Fruit fly (Drosophila melanogaster) S2 (cell line): ENCODE data around the gene pigs.

Source experiments
- CG8478 ChIP-seq: fragments of >200 bp; optimal IDR thresholded peaks from 2 replicates; lab custom pipeline; 2018
- CTCF ChIP-seq, 2 experiments: fragments of >200 bp; optimal IDR thresholded peaks; 2 replicates each; lab custom pipeline; 2018

The pigs gene

DNA sequence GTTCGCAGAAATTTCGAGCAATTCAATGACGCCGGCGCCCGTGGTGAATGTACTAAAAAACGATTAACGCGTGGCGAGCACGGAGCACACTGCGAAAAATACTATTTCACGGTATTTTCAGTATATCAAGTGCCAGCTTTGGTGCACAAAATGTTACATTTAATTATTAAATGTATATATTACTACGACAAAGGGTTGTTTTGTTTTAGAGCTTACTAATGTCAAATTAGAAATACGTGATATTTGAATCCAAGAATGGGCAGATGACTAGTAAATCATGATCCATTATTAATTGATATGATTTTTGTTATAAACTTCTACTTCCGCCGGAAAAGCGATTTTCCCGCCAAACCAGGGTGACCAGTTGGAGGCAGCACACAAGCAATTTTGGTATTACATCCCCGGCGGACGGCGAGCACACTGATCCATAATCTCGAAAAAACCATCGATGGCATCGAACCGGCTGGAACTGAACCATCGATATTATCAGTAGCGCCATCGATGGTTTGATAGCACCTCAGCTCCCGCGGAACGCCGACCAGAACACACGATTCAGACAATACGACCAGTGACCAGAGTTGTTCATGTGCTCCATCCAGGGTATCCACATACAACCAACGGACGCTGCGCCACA, 54.5 kb downstream of the pigs start, which contains the start of the genes CG3226 and Cdc7:
Gene CG3226 (minus strand): TSS at position 51 of the 634 bp plus-strand sequence.
Gene Cdc7 (plus strand): TSS at position 344 of the 634 bp plus-strand sequence.
- TF ChIP-seq CTCF (optimal IDR thresholded peaks at IDR 0.05; lab: Kevin White, UChicago), result peak in 1 of 2 experiments; percentile 39
- TF ChIP-seq CG8478 (lab: Kevin White, UChicago), result no peak

DNA sequence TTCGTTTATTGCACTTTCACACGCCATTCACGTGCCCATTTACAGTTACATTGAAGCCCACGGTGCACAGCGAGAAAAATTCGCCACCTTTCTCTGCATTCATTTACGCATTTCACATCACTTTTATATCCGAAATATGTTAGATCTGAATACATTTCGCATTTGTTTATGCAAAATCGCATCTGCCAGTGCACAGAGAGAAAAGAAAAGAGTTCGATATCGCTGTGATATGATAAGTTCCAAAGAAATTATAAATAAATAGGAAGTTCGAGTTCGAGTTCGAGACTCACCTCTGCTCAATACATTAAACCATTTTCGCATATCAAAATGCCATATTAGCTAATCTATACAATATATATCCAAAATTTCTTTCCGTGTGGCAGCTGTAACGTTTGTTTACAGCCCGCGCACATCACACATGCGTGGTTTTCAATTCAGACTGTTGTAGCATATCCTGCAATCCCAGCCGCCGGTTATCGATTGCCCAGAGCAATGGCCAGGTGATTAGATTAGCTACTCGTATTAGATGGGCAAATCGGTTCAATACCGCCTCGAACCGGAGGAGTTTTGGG, 56.2 kb downstream of the pigs start:
- TF ChIP-seq CTCF (optimal IDR thresholded peaks at IDR 0.05; lab: Kevin White, UChicago) (no peak), CG8478 (lab: Kevin White, UChicago) (no peak)

DNA sequence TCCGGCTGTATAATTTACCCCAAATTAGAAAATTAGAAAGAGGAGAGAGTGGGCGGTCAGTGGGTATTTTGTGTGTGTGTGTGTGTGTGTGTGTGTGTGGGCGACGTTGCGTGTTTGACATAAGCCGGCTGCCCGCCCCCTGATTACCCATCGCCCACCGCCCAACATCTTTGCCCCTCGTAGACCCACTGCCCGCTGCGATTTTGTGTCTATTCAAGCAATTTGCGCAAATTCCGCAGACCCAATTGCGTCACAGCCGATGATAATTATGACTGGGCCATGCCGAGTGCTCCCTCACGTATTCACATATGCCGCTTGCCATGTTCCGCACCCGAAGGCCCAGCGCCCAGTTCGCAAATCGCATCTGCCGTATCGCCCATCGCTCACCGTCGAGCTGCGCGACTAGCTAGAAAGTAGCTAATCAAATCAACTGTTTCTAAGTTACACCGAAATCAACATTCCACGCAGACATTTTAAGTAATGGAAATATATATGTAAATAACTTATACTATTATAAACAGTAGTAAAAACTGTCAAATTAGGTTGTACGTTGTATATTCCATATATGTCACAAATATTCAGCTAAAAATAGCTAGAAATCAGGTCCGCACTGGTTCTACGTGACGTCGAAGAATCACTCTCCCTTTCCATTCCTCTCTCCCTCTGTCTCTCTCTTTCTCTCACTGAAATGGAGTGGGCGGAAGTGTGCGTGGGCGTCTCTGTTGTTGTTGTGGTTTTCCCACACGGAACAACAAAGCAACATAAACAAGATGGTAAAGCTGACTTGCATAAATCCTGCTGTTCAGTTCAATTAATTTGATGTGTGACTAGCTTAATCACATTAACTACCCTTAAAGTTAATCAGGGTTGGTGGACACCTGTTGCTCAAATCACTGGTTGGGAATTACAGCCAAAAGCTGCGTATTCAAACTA, 57.0 kb downstream of the pigs start:
- no peak for TF ChIP-seq CG8478 (lab: Kevin White, UChicago)
- TF ChIP-seq CTCF (optimal IDR thresholded peaks at IDR 0.05; lab: Kevin White, UChicago), result no peak

DNA sequence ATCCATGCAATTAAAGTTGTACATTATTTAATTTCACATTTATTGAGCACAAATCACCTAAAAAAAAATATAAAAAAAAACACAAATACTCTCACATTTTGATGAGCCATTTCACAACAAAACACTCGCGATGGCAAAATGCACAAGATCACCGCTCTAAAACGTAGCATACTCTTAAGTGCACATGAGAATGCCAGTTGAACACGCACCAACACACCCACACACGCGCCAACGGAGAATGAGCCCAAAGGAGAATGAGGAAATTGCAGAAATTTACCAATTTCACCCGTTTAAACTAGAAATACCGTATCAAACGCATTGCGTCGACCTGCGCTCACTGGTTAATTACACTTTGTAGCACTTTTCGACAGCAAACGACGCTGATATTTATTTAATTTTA, 60.1 kb downstream of the pigs start:
- TF ChIP-seq CTCF (optimal IDR thresholded peaks at IDR 0.05; lab: Kevin White, UChicago) (no peak), CG8478 (lab: Kevin White, UChicago) (no peak)

DNA sequence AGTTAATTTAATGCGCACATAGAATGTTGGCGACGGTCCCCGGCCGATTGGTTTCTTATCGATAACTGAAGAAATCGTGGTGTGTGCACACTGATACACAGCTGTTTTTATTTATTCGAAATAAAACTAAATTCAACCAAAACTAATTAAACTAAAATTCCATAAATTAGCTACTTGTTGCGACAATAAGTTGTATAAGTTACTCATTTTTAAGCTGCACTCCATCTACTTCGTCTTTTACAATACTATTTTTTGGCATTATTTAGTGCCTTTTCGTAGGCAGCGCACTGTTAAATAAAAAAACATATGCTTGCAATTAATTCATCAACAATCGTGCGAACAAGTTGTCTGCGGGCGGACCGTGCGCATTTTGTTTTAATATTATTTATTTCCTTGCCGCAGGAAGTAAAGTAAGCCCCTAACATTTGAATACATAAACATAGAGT, 61.6 kb downstream of the pigs start, which contains the start of the genes CG3224 and Ctr1A:
Gene CG3224 (minus strand): TSS at position 71 of the 446 bp plus-strand sequence.
Gene Ctr1A (plus strand): TSS at position 256 of the 446 bp plus-strand sequence.
- TF ChIP-seq CG8478 (lab: Kevin White, UChicago), result no peak
- TF ChIP-seq CTCF (optimal IDR thresholded peaks at IDR 0.05; lab: Kevin White, UChicago), result no peak

DNA sequence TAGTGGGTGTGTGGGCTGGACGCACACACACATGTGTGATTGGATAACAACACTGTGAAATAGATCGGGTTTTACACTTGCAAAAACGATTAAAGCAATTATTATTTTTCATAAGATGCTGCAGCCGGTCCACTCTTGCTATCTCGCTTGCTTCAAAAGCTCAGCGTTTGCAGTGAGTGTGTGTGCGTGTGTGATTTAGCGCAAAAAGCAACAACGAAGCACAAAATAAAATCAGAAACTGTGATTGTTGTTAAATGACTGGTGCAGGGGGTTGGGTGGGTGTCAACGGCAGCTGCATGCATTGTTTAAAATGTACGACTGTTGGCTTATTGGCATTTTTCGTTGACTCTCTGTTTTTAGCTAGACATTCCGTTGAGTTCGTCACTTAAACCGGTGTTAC, 62.0 kb downstream of the pigs start:
- TF ChIP-seq CTCF (optimal IDR thresholded peaks at IDR 0.05; lab: Kevin White, UChicago) (no peak), CG8478 (lab: Kevin White, UChicago) (no peak)

DNA sequence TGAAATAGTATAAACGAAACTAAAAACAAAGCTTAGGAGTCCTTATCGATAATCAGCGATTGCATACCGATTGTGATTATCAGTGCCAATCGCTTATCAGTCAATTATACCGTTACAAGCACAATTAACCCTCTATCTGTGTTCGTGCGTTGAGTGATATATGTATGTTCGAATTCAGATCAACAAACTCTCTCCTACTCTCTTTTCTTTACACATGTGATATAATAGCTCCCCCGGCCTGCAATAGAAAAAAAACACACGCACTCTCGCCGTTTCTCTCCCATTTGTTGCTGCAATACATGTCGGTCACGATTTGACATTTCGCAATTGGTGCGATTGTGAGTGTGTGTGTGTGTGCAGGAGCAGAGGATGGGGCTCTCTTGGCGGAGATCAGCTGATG, 62.5 kb downstream of the pigs start:
- no peak for TF ChIP-seq CG8478 (lab: Kevin White, UChicago)
- TF ChIP-seq CTCF (optimal IDR thresholded peaks at IDR 0.05; lab: Kevin White, UChicago), result no peak

DNA sequence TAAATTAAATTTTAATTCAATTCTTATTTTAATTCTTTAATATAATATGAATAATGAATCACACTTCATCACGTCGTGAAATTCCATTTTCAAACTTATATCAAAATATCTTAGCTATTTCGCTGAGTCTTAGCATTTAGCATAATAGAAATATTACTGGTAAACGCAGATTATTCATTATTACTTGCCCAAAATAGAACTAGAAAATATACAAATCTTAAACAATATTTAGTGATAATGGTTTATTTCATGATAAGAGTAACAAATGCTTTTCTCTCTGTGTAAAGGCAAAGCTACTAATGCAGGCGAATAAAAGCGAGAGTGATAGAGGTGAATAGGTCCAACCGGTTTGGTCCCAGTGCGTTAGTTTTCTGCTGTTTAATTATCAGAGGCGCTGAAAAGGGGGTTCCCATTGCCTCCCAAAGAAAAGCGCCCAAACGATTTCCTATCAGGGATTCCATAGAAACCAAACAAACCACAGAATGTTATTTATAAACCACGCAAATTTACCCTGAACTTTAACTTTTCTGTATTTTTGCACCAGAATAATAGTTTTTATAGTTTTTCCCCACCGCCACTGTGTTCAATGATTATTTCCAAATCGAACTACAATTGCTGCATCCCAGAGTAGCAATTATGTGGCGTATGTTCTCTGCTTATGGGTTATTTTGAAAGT, 63.2 kb downstream of the pigs start:
- no peak for TF ChIP-seq CG8478 (lab: Kevin White, UChicago)
- TF ChIP-seq CTCF (optimal IDR thresholded peaks at IDR 0.05; lab: Kevin White, UChicago), result no peak

DNA sequence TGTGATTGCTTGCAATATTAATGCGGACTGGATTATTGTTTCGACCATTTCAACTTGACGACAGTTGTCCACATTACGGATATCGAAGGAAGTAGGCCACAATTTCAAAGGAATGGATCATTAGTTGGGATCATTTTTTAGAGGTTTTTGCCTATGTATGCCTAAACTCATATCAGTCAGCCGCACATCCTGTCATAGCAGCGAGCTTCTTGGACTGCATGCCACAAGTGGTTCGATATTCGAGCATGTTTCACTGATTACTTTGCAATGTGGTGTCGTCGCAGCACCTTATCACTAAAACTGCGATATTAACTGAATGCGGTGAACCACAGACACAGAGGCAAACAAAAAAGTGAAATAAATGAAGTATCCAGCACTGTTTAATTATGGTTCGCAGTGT, 64.1 kb downstream of the pigs start:
- no peak for TF ChIP-seq CTCF (optimal IDR thresholded peaks at IDR 0.05; lab: Kevin White, UChicago)
- no peak for TF ChIP-seq CG8478 (lab: Kevin White, UChicago)

DNA sequence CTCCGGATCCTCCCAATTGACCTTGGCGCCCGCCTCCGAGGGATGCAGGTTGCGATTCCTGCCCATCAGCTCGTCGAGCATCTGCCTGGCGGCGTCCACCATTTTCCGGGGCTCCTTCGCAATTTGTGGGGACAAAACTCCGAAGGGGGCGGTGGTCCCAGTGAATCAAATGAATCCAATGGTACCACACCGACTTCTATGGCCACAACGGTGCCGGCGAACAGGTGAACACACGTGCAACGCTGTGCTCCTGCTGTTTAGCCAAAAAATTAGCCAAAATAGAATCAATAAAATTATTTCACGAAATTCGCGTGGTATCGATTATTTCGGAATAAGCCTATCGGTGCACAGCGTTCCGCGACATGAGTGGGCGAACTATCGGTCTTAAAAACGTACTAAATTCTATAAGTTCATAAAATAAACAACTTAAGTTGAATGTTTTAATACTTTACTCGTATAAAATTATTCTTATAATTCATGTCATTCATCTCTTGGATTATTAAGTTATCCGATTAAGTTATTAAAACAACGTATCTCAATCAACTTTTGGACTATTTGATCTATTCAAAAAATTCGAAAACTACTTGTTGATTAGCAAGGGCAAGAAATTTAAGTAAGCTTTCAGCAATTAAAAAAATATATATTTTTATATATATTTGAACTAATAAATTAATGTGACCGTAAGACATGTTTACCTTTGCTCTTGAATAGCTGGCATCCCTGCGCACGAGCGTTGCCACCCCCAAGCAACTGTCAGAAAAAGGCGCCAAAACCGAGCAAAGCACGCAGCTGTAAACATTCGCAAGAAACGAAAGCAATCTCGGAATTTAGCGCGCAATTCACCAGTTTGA, 74.0 kb downstream of the pigs start, which contains the start of the genes CG3198 and Mcm6:
Gene CG3198 (minus strand): TSS at position 337 of the 851 bp plus-strand sequence.
Gene Mcm6 (plus strand): TSS at position 751 of the 851 bp plus-strand sequence.
- TF ChIP-seq CG8478 (lab: Kevin White, UChicago), result no peak
- no peak for TF ChIP-seq CTCF (optimal IDR thresholded peaks at IDR 0.05; lab: Kevin White, UChicago)

DNA sequence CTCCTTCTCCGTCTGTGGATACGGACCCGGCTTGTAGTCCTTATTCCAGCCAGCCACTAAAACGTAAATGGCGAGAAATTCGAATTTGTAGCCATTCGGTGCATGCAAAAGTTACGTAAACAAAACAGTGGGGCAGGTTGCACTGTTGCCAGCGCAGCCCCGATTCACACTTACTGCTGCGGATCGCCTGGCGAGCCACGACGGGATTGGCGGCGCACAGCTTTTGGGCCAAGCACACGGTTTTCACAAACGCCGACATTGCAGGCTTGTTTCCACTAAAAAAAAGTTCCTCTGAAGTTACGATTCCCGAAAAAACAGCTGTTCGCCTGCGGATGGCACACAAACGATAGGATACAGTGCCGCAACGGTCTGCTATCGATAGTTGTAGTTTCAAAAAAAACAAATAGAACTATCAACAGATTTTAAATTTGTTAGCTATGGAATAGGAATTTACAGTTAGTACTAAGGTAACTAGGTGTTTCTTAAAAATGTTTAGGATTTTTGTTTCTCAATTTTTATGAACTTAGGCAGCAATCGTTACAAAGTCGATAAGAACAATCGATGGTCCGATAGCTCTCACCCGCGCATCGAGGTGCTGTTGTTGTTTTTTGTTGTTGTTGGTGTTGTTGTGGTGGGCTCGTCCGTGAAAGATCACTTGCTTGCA, 78.1 kb downstream of the pigs start, which contains the start of gene Fum1:
Gene Fum1 (plus strand): TSS at position 599 of the 664 bp plus-strand sequence.
- no peak for TF ChIP-seq CTCF (optimal IDR thresholded peaks at IDR 0.05; lab: Kevin White, UChicago)
- TF ChIP-seq CG8478 (lab: Kevin White, UChicago), result no peak
